Fruit fly (Drosophila melanogaster) whole organism, prepupa: ENCODE measurements around the gene CG15152.

Experiments used
- CG10631 ChIP-seq: fragments of 200-800 bp; sonication (Bioruptor generic); optimal IDR thresholded peaks from 2 replicates; lab custom pipeline; 2016; ENCODE audit warnings: missing biosample characterization, missing genetic modification characterization
- CG10669 ChIP-seq: fragments of 200-800 bp; sonication (Bioruptor generic); optimal IDR thresholded peaks from 3 replicates; lab custom pipeline; 2018; ENCODE audit warnings: missing biosample characterization, mild to moderate bottlenecking, missing genetic modification characterization, moderate library complexity
- CG11902 ChIP-seq: fragments of 200-800 bp; sonication (Bioruptor generic); optimal IDR thresholded peaks from 3 replicates; lab custom pipeline; 2016; ENCODE audit warnings: missing biosample characterization, missing genetic modification characterization
- CG15336 ChIP-seq: fragments of 200-800 bp; sonication (Bioruptor generic); IDR thresholded peaks from 2 replicates; pipeline ENCODE4 v1.3.6; 2022; ENCODE audit warnings: missing biosample characterization, missing genetic modification characterization
- CG1621 ChIP-seq: fragments of 200-800 bp; sonication (Bioruptor generic); optimal IDR thresholded peaks from 3 replicates; lab custom pipeline; 2018; ENCODE audit warnings: missing biosample characterization, mild to moderate bottlenecking, missing genetic modification characterization
- CG16779 ChIP-seq: fragments of 200-800 bp; sonication (Bioruptor generic); optimal IDR thresholded peaks from 3 replicates; lab custom pipeline; 2017; ENCODE audit warnings: missing biosample characterization, mild to moderate bottlenecking, missing genetic modification characterization
- CG3032 ChIP-seq: fragments of 200-800 bp; optimal IDR thresholded peaks from 2 replicates; lab custom pipeline; 2019; ENCODE audit warnings: missing biosample characterization, mild to moderate bottlenecking, missing genetic modification characterization, moderate library complexity
- CG31627 ChIP-seq: fragments of 200-800 bp; sonication (Bioruptor generic); optimal IDR thresholded peaks from 3 replicates; lab custom pipeline; 2016; ENCODE audit warnings: missing biosample characterization, missing genetic modification characterization
- CG3919 ChIP-seq: fragments of 200-800 bp; sonication (Bioruptor generic); optimal IDR thresholded peaks from 3 replicates; lab custom pipeline; 2016; ENCODE audit warnings: missing biosample characterization, missing genetic modification characterization
- CG4318 ChIP-seq: fragments of 200-800 bp; sonication (Bioruptor generic); optimal IDR thresholded peaks from 3 replicates; lab custom pipeline; 2017; ENCODE audit warnings: missing biosample characterization, mild to moderate bottlenecking, missing genetic modification characterization
- CG6276 ChIP-seq: fragments of 200-800 bp; sonication (Bioruptor generic); optimal IDR thresholded peaks from 2 replicates; lab custom pipeline; 2017; ENCODE audit warnings: missing biosample characterization, mild to moderate bottlenecking, missing genetic modification characterization
- CG6792 ChIP-seq: fragments of 200-800 bp; sonication (Bioruptor generic); optimal IDR thresholded peaks from 3 replicates; lab custom pipeline; 2016; ENCODE audit warnings: missing biosample characterization, missing genetic modification characterization
- CG6808 ChIP-seq: fragments of 200-800 bp; sonication (Bioruptor generic); optimal IDR thresholded peaks from 3 replicates; lab custom pipeline; 2017; ENCODE audit warnings: missing biosample characterization, missing genetic modification characterization, mild to moderate bottlenecking, moderate library complexity, missing genetic modification reagents
- CG6854 ChIP-seq: fragments of 200-800 bp; sonication (Bioruptor generic); optimal IDR thresholded peaks from 2 replicates; lab custom pipeline; 2017; ENCODE audit warnings: missing biosample characterization, mild to moderate bottlenecking, missing genetic modification characterization
- CG8119 ChIP-seq: fragments of 200-800 bp; sonication (Bioruptor generic); IDR thresholded peaks from 3 replicates; pipeline ENCODE4 v1.3.6; 2022; ENCODE audit warnings: missing biosample characterization, missing genetic modification characterization
- CG8319 ChIP-seq: fragments of 200-800 bp; sonication (Bioruptor generic); optimal IDR thresholded peaks from 3 replicates; lab custom pipeline; 2016; ENCODE audit warnings: missing biosample characterization, missing genetic modification characterization
- CG8632 ChIP-seq: fragments of 200-800 bp; sonication (Bioruptor generic); optimal IDR thresholded peaks from 3 replicates; lab custom pipeline; 2016; ENCODE audit warnings: missing biosample characterization, missing genetic modification characterization
- CG9139 ChIP-seq: fragments of 200-800 bp; sonication (Bioruptor generic); optimal IDR thresholded peaks from 3 replicates; lab custom pipeline; 2017; ENCODE audit warnings: missing biosample characterization, mild to moderate bottlenecking, missing genetic modification characterization
- Eip75B ChIP-seq: fragments of 200-800 bp; sonication (Bioruptor generic); optimal IDR thresholded peaks from 3 replicates; lab custom pipeline; 2016; ENCODE audit warnings: missing biosample characterization, missing genetic modification characterization
- Eip78C ChIP-seq: fragments of 200-800 bp; sonication (Bioruptor generic); peaks from one replicate; lab custom pipeline; 2016; ENCODE audit warnings: missing biosample characterization, missing genetic modification characterization
- Eip93F ChIP-seq: fragments of 200-800 bp; sonication (Bioruptor generic); optimal IDR thresholded peaks from 2 replicates; lab custom pipeline; 2016; ENCODE audit warnings: missing biosample characterization, mild to moderate bottlenecking, missing genetic modification characterization
- Gug ChIP-seq: fragments of 200-800 bp; sonication (Bioruptor generic); IDR thresholded peaks from 2 replicates; pipeline ENCODE4 v1.3.6; 2022; ENCODE audit warnings: missing biosample characterization, missing genetic modification characterization
- Hr39 ChIP-seq: fragments of 200-800 bp; sonication (Bioruptor generic); optimal IDR thresholded peaks from 2 replicates; lab custom pipeline; 2016; ENCODE audit warnings: missing biosample characterization, missing genetic modification characterization
- Hr4 ChIP-seq: fragments of 200-800 bp; sonication (Bioruptor generic); optimal IDR thresholded peaks from 3 replicates; lab custom pipeline; 2016; ENCODE audit warnings: missing biosample characterization, missing genetic modification characterization
- Lpt ChIP-seq: fragments of 200-800 bp; sonication (Bioruptor generic); optimal IDR thresholded peaks from 3 replicates; lab custom pipeline; 2016; ENCODE audit warnings: missing biosample characterization, missing genetic modification characterization
- OdsH ChIP-seq: fragments of 200-800 bp; sonication (Bioruptor generic); optimal IDR thresholded peaks from 3 replicates; lab custom pipeline; 2016; ENCODE audit warnings: missing biosample characterization, missing genetic modification characterization
- Sox14 ChIP-seq: fragments of 200-800 bp; sonication (Bioruptor generic); optimal IDR thresholded peaks from 3 replicates; lab custom pipeline; 2016; ENCODE audit warnings: missing biosample characterization, missing genetic modification characterization
- Sox15 ChIP-seq: fragments of 200-800 bp; sonication (Bioruptor generic); optimal IDR thresholded peaks from 3 replicates; lab custom pipeline; 2016; ENCODE audit warnings: missing biosample characterization, missing genetic modification characterization
- achi ChIP-seq: fragments of 200-800 bp; sonication (Bioruptor generic); optimal IDR thresholded peaks from 3 replicates; lab custom pipeline; 2016; ENCODE audit warnings: missing biosample characterization, missing genetic modification characterization
- acj6 ChIP-seq: fragments of 200-800 bp; sonication (Bioruptor generic); optimal IDR thresholded peaks from 3 replicates; lab custom pipeline; 2016; ENCODE audit warnings: missing biosample characterization, missing genetic modification characterization
- cyc ChIP-seq: fragments of 200-800 bp; sonication (Bioruptor generic); optimal IDR thresholded peaks from 3 replicates; lab custom pipeline; 2016; ENCODE audit warnings: missing biosample characterization, missing genetic modification characterization
- dsx ChIP-seq: fragments of 200-800 bp; optimal IDR thresholded peaks from 3 replicates; lab custom pipeline; 2019; ENCODE audit warnings: missing biosample characterization, mild to moderate bottlenecking, missing genetic modification characterization, moderate library complexity; ENCODE audit not compliant: poor library complexity, severe bottlenecking
- eg ChIP-seq: fragments of 200-800 bp; sonication (Bioruptor generic); IDR thresholded peaks from 3 replicates; pipeline ENCODE4 v1.3.6; 2022; ENCODE audit warnings: missing biosample characterization, missing genetic modification characterization
- esn ChIP-seq: fragments of 200-800 bp; sonication (Bioruptor generic); optimal IDR thresholded peaks from 2 replicates; lab custom pipeline; 2016; ENCODE audit warnings: missing biosample characterization, mild to moderate bottlenecking, missing genetic modification characterization, moderate library complexity
- fd59A ChIP-seq: fragments of 200-800 bp; sonication (Bioruptor generic); optimal IDR thresholded peaks from 2 replicates; lab custom pipeline; 2017; ENCODE audit warnings: missing biosample characterization, mild to moderate bottlenecking, missing genetic modification characterization, missing genetic modification reagents
- fd85E ChIP-seq: fragments of 200-800 bp; sonication (Bioruptor generic); optimal IDR thresholded peaks from 3 replicates; lab custom pipeline; 2016; ENCODE audit warnings: missing biosample characterization, missing genetic modification characterization
- fkh ChIP-seq: fragments of 200-800 bp; sonication (Bioruptor generic); optimal IDR thresholded peaks from 3 replicates; lab custom pipeline; 2017; ENCODE audit warnings: missing biosample characterization, mild to moderate bottlenecking, missing genetic modification characterization, moderate library complexity
- lz ChIP-seq: fragments of 200-800 bp; sonication (Bioruptor generic); optimal IDR thresholded peaks from 3 replicates; lab custom pipeline; 2016; ENCODE audit warnings: missing biosample characterization, missing genetic modification characterization
- pdm3 ChIP-seq: fragments of 200-800 bp; sonication (Bioruptor generic); optimal IDR thresholded peaks from 3 replicates; lab custom pipeline; 2016; ENCODE audit warnings: missing biosample characterization, missing genetic modification characterization
- salr ChIP-seq, 2 experiments: fragments of 200-800 bp; sonication (Bioruptor generic); optimal IDR thresholded peaks; 3 replicates each; lab custom pipeline; 2016 to 2018; ENCODE audit warnings: missing biosample characterization in 2 of 2, missing genetic modification characterization in 2 of 2, mild to moderate bottlenecking in 1 of 2
- spab ChIP-seq: fragments of 200-800 bp; sonication (Bioruptor generic); optimal IDR thresholded peaks from 2 replicates; lab custom pipeline; 2017; ENCODE audit warnings: missing biosample characterization, mild to moderate bottlenecking, missing genetic modification characterization, missing genetic modification reagents
- svp ChIP-seq: fragments of 200-800 bp; sonication (Bioruptor generic); peaks from one replicate; lab custom pipeline; 2016; ENCODE audit warnings: missing biosample characterization, missing genetic modification characterization
- topi ChIP-seq: fragments of 200-800 bp; sonication (Bioruptor generic); optimal IDR thresholded peaks from 3 replicates; lab custom pipeline; 2016; ENCODE audit warnings: missing biosample characterization, missing genetic modification characterization
- vri ChIP-seq: fragments of 200-800 bp; sonication (Bioruptor generic); optimal IDR thresholded peaks from 3 replicates; lab custom pipeline; 2016; ENCODE audit warnings: missing biosample characterization, mild to moderate bottlenecking, missing genetic modification characterization

Gene CG15152

DNA sequence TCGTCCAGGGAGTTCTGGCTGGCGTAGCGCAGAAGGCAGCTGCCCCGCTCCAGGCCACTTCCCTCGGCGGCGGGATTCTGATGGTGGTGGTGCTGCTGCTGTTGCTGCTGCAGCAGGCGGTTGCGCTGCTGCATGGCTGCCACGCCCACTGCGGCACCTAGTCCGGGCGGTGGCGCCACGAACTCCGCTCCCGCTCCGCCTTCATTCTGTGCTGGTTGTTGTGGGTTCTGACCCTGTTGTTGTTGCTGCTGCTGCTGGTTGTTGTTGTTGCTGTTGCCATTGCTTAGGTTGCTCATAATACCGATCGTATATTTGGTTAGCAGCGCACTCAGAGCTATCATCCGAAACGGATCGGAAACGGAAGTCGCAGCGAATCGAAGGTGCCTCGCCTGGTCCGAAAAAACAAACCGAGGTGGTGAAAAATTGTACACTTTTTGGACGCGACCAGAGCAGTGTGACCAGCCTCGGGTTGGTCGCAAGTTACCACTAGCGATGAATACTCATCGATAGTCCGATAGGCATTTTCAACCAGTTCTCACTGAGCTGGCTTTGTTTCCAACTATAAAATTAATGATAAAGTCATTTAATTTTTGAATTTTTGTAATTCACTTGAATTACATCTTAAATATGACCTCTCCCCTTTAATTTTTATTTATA is 23.4 kb downstream of the CG15152 start, which contains the start of gene kel:
kel (minus strand) TSS at position 493 of the 657 bp plus-strand sequence.
- TF ChIP-seq Hr39 (GFP tag; lab: Kevin White, UChicago) (no peak), cyc (GFP tag; lab: Kevin White, UChicago) (peak; percentile 23), CG11902 (GFP tag; lab: Kevin White, UChicago) (no peak), CG6276 (GFP tag; lab: Kevin White, UChicago) (no peak), CG15336 (peak; percentile 42; the same call in 1 of the 2 replicates), Eip93F (no peak), CG8119 (peak; percentile 41; the same call in 1 of the 3 replicates), vri (GFP tag; lab: Kevin White, UChicago) (peak; percentile 26), CG16779 (peak; percentile 21), CG1621 (tag; lab: Kevin White, UChicago) (peak; percentile 44), lz (peak; percentile 27), Eip75B (peak; percentile 2), esn (peak; percentile 51), Lpt (no peak), Sox14 (GFP tag; lab: Kevin White, UChicago) (peak; percentile 64), fkh (GFP tag; lab: Kevin White, UChicago) (peak; percentile 14), CG31627 (GFP tag; lab: Kevin White, UChicago) (peak; percentile 17), CG3919 (GFP tag; lab: Kevin White, UChicago) (peak; percentile 58), Hr4 (GFP tag; lab: Kevin White, UChicago) (peak; percentile 19), Eip78C (GFP tag; lab: Kevin White, UChicago) (peak; percentile 59), Gug (GFP tag; lab: Robert Waterston, UW) (0 out of 2 replicates have a peak, but pooled peaks have one; percentile 9), CG6854 (GFP tag; lab: Kevin White, UChicago) (peak; percentile 61), Sox15 (no peak), svp (GFP tag; lab: Kevin White, UChicago) (peak; percentile 70), fd59A (GFP tag; lab: Kevin White, UChicago) (no peak), acj6 (no peak)

DNA sequence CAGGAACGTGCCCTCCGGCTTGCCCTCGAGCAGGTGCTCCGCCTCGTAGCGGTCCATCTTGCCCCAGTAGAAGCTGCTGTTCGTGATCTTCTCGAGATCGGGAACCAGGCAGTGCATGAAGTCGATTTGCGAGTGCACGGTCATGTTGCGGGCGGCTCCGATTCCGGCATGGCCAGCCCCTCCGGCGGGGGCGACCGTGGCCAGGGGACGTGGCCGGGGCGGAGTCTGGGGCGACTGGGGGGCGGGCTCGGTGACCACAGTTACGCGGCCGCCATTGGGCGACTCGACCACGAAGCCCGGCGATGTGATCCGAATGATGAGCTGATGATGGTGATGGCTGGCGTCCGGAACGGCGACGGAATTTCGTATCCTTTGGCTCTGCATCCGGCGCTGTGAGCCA is 26.2 kb downstream of the CG15152 start:
- no peak for TF ChIP-seq Eip78C (GFP tag; lab: Kevin White, UChicago)
- TF ChIP-seq CG11902 (GFP tag; lab: Kevin White, UChicago): no peak
- TF ChIP-seq CG15336: no peak
- TF ChIP-seq CG31627 (GFP tag; lab: Kevin White, UChicago): no peak
- no peak for TF ChIP-seq Lpt
- TF ChIP-seq vri (GFP tag; lab: Kevin White, UChicago): no peak
- no peak for TF ChIP-seq CG8319 (GFP tag; lab: Kevin White, UChicago)
- no peak for TF ChIP-seq CG6808
- no peak for TF ChIP-seq CG4318 (GFP tag; lab: Kevin White, UChicago)
- no peak for TF ChIP-seq OdsH (GFP tag; lab: Kevin White, UChicago)
- TF ChIP-seq topi (GFP tag; lab: Kevin White, UChicago): no peak

DNA sequence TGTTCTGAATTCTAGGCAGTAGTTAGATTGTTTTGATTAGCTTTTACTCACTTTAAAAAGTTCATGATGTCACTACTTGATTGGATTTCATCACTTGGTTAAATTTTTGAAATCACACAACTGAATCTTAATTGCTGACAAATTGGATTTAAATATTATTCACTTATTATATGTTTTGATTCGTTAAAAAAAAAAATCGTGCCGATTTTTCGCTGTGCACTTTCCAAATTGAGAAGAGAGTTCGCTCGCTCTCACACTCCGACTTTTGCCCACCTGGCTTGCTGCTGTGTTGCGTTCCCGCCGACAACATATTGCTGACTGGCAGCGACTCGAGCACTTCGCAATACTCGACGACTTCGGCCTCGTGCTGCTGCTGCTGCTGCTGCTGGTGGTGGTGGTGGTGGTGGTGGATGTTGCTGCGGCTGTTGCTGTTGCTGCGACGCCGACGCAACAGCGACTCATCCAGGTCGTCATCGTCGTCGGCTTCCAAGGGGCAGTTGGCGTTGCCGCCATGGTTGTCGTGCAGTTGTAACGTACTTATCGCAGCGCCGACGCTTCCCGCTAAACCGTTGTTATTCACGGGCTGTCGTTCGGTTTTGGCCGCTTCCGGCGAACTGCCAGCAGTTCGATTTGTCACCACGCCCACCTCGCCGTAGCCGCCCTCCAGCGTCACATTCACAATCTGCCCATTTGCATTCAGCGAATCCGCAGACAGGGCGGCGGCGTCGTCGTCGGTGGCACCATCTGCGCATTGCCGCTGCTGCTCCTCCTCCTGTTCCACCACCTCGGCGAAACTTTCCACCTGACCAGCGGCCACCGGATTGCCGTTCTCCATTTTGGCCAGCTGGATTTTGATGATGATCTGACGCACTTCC is 27.4 kb downstream of the CG15152 start:
- peak; percentile 82 for TF ChIP-seq CG15336
- peak; percentile 53 for TF ChIP-seq cyc (GFP tag; lab: Kevin White, UChicago)
- TF ChIP-seq CG1621 (tag; lab: Kevin White, UChicago): peak; percentile 40
- TF ChIP-seq pdm3 (GFP tag; lab: Kevin White, UChicago): peak; percentile 79
- no peak for TF ChIP-seq salr (GFP tag; optimal IDR thresholded peaks at IDR 0.05; lab: Kevin White, UChicago)
- no peak for TF ChIP-seq CG4318 (GFP tag; lab: Kevin White, UChicago)
- peak; percentile 63 for TF ChIP-seq Sox14 (GFP tag; lab: Kevin White, UChicago)
- peak; percentile 77 for TF ChIP-seq lz
- TF ChIP-seq achi: peak; percentile 58
- peak; percentile 57 for TF ChIP-seq CG10669 (GFP tag; lab: Kevin White, UChicago)
- TF ChIP-seq dsx: peak; percentile 63
- peak; percentile 78 for TF ChIP-seq eg (GFP tag; lab: Robert Waterston, UW)
- peak; percentile 63 for TF ChIP-seq CG8632 (GFP tag; lab: Kevin White, UChicago)
- TF ChIP-seq acj6: peak; percentile 74
- peak; percentile 57 for TF ChIP-seq CG10631 (GFP tag; lab: Kevin White, UChicago)
- peak; percentile 20 for TF ChIP-seq fd85E
- TF ChIP-seq CG6854 (GFP tag; lab: Kevin White, UChicago): peak; percentile 70
- peak; percentile 80 for TF ChIP-seq CG3919 (GFP tag; lab: Kevin White, UChicago)
- no peak for TF ChIP-seq spab (GFP tag; lab: Kevin White, UChicago)
- peak; percentile 52 for TF ChIP-seq CG3032
- TF ChIP-seq Eip75B: peak; percentile 68
- TF ChIP-seq CG9139 (GFP tag; lab: Kevin White, UChicago): peak; percentile 48
- peak; percentile 70 for TF ChIP-seq CG6792
- TF ChIP-seq Lpt: peak; percentile 80
